Fruit fly (Drosophila melanogaster) whole organism, wandering third instar larva: ENCODE data around the gene CG32147.

Experiments used
- Abd-B ChIP-seq: fragments of >200 bp; optimal IDR thresholded peaks from 2 replicates; lab custom pipeline; 2017; ENCODE audit warnings: missing biosample characterization, missing genetic modification characterization
- HLH106 ChIP-seq: fragments of 200-800 bp; optimal IDR thresholded peaks from 3 replicates; lab custom pipeline; 2019; ENCODE audit warnings: missing biosample characterization, mild to moderate bottlenecking, missing genetic modification characterization, moderate library complexity
- Mio ChIP-seq: sonication (Bioruptor generic); optimal IDR thresholded peaks from 2 replicates; lab custom pipeline; 2016; ENCODE audit warnings: missing biosample characterization, missing genetic modification characterization
- N ChIP-seq: fragments of >200 bp; optimal IDR thresholded peaks from 2 replicates; lab custom pipeline; 2018; ENCODE audit warnings: missing biosample characterization, missing external identifiers, missing genetic modification characterization
- pan ChIP-seq: fragments of >200 bp; optimal IDR thresholded peaks from 2 replicates; lab custom pipeline; 2017
- psq ChIP-seq: fragments of 200-800 bp; sonication (Bioruptor generic); optimal IDR thresholded peaks from 3 replicates; lab custom pipeline; 2017; ENCODE audit warnings: missing biosample characterization, mild to moderate bottlenecking, missing genetic modification characterization, moderate library complexity
- usp ChIP-seq: fragments of >200 bp; optimal IDR thresholded peaks from 2 replicates; lab custom pipeline; 2017; ENCODE audit warnings: missing biosample characterization, missing genetic modification characterization

dm6 chr3L:15107776-15108379 is 36.0 kb downstream of the CG32147 start:
- TF ChIP-seq Mio (GFP tag; lab: Kevin White, UChicago) (peak; percentile 40), N (GFP tag; lab: Kevin White, UChicago) (no peak), usp (GFP tag; lab: Kevin White, UChicago) (no peak), psq (peak; percentile 96), HLH106 (peak; percentile 96), pan (lab: Kevin White, UChicago) (no peak), Abd-B (no peak)
